Worm (Caenorhabditis elegans) whole organism, L1 larva: Measurements from ENCODE around the gene F41C3.2.

ENCODE experiments used
- C16A3.4 ChIP-seq: fragments of 150-350 bp; optimal IDR thresholded peaks from 2 replicates; lab custom pipeline; 2014; ENCODE audit warnings: missing biosample characterization, missing genetic modification characterization
- F16B12.6 ChIP-seq: fragments of 150-350 bp; optimal IDR thresholded peaks from 2 replicates; lab custom pipeline; 2014; ENCODE audit warnings: missing biosample characterization, missing genetic modification characterization
- alr-1 ChIP-seq: fragments of 200-800 bp; sonication (Bioruptor generic); optimal IDR thresholded peaks from 2 replicates; lab custom pipeline; 2018; ENCODE audit warnings: borderline replicate concordance, mild to moderate bottlenecking, missing genetic modification characterization, missing compliant biosample characterization
- aly-2 ChIP-seq: fragments of 150-350 bp; optimal IDR thresholded peaks from 2 replicates; lab custom pipeline; 2014; ENCODE audit warnings: missing biosample characterization, missing genetic modification characterization
- blmp-1 ChIP-seq: fragments of 150-350 bp; optimal IDR thresholded peaks from 2 replicates; lab custom pipeline; 2014; ENCODE audit warnings: missing biosample characterization, missing genetic modification characterization
- ceh-82 ChIP-seq, 3 experiments: fragments of 150-350 bp in 1 of 3; sonication (generic microtip) in 2 of 3; optimal IDR thresholded peaks; 2 replicates each; lab custom pipeline; 2014 to 2017; ENCODE audit warnings: missing biosample characterization in 3 of 3, missing genetic modification characterization in 3 of 3
- ces-1 ChIP-seq: fragments of 150-350 bp; optimal IDR thresholded peaks from 2 replicates; lab custom pipeline; 2014; ENCODE audit warnings: missing biosample characterization, missing genetic modification reagents, missing genetic modification characterization
- dsc-1 ChIP-seq: sonication (generic microtip); optimal IDR thresholded peaks from 2 replicates; lab custom pipeline; 2016; ENCODE audit warnings: mild to moderate bottlenecking, missing genetic modification characterization, missing compliant biosample characterization
- efl-1 ChIP-seq, 4 experiments: fragments of 150-350 bp; optimal IDR thresholded peaks in 3 of 4; peaks in 1 of 4; 1 replicate in 1 of 4; 2 replicates in 3 of 4; lab custom pipeline; 2014; ENCODE audit warnings: missing biosample characterization in 2 of 4, missing genetic modification characterization in 2 of 4, missing genetic modification reagents in 2 of 4
- efl-3 ChIP-seq: fragments of 200-800 bp; sonication (Bioruptor generic); optimal IDR thresholded peaks from 2 replicates; lab custom pipeline; 2018; ENCODE audit warnings: mild to moderate bottlenecking, missing genetic modification characterization, missing compliant biosample characterization
- elt-2 ChIP-seq: sonication (generic microtip); optimal IDR thresholded peaks from 2 replicates; lab custom pipeline; 2016; ENCODE audit warnings: missing genetic modification characterization, mild to moderate bottlenecking, inconsistent platforms, missing compliant biosample characterization, missing genetic modification reagents
- elt-3 ChIP-seq, 6 experiments: fragments of 150-350 bp in 1 of 6; sonication (generic microtip); optimal IDR thresholded peaks; 2 replicates each; lab custom pipeline; 2017 to 2018; ENCODE audit warnings: missing biosample characterization in 6 of 6, missing genetic modification characterization in 6 of 6, inconsistent platforms in 1 of 6
- fkh-10 ChIP-seq: sonication (generic microtip); optimal IDR thresholded peaks from 2 replicates; lab custom pipeline; 2017; ENCODE audit warnings: missing biosample characterization, missing genetic modification reagents, missing genetic modification characterization
- hlh-17 ChIP-seq: fragments of 200-800 bp; sonication (Bioruptor generic); optimal IDR thresholded peaks from 2 replicates; lab custom pipeline; 2018; ENCODE audit warnings: missing genetic modification characterization, mild to moderate bottlenecking, missing compliant biosample characterization, moderate library complexity, borderline replicate concordance
- hpl-2 ChIP-seq: fragments of 150-350 bp; optimal IDR thresholded peaks from 2 replicates; lab custom pipeline; 2014; ENCODE audit warnings: missing biosample characterization, missing genetic modification reagents, missing genetic modification characterization
- irx-1 ChIP-seq: sonication (generic microtip); optimal IDR thresholded peaks from 2 replicates; lab custom pipeline; 2016; ENCODE audit warnings: missing genetic modification characterization, missing compliant biosample characterization
- isw-1 ChIP-seq: fragments of 200-800 bp; sonication (Bioruptor generic); IDR thresholded peaks from 2 replicates; pipeline ENCODE4 v1.3.6; 2022; ENCODE audit warnings: missing genetic modification characterization, missing compliant biosample characterization
- lin-14 ChIP-seq: fragments of 200-800 bp; sonication (Bioruptor generic); optimal IDR thresholded peaks from 2 replicates; lab custom pipeline; 2018; ENCODE audit warnings: mild to moderate bottlenecking, missing genetic modification characterization, moderate library complexity, missing compliant biosample characterization
- lir-3 ChIP-seq: sonication (generic microtip); optimal IDR thresholded peaks from 2 replicates; lab custom pipeline; 2016; ENCODE audit warnings: mild to moderate bottlenecking, missing genetic modification characterization, moderate library complexity, missing compliant biosample characterization; ENCODE audit not compliant: poor library complexity
- lsy-2 ChIP-seq, 2 experiments: fragments of 150-350 bp; optimal IDR thresholded peaks; 2 replicates each; lab custom pipeline; 2014; ENCODE audit warnings: missing biosample characterization in 2 of 2, missing genetic modification characterization in 2 of 2
- nhr-11 ChIP-seq: fragments of 150-350 bp; optimal IDR thresholded peaks from 2 replicates; lab custom pipeline; 2014; ENCODE audit warnings: missing biosample characterization, missing genetic modification characterization
- nhr-12 ChIP-seq: sonication (generic microtip); optimal IDR thresholded peaks from 2 replicates; lab custom pipeline; 2017; ENCODE audit warnings: missing biosample characterization, missing genetic modification characterization
- nhr-237 ChIP-seq: fragments of 150-350 bp; optimal IDR thresholded peaks from 2 replicates; lab custom pipeline; 2014; ENCODE audit warnings: missing biosample characterization, missing genetic modification characterization
- nhr-71 ChIP-seq: sonication (generic microtip); optimal IDR thresholded peaks from 2 replicates; lab custom pipeline; 2016; ENCODE audit warnings: mild to moderate bottlenecking, missing genetic modification characterization, moderate library complexity, missing compliant biosample characterization
- nhr-76 ChIP-seq: sonication (generic microtip); optimal IDR thresholded peaks from 2 replicates; lab custom pipeline; 2017; ENCODE audit warnings: missing biosample characterization, missing genetic modification characterization
- nhr-77 ChIP-seq: fragments of 150-350 bp; optimal IDR thresholded peaks from 2 replicates; lab custom pipeline; 2014; ENCODE audit warnings: missing biosample characterization, missing genetic modification characterization
- nhr-85 ChIP-seq: sonication (generic microtip); peaks from one replicate; lab custom pipeline; 2016; ENCODE audit warnings: missing genetic modification characterization, inconsistent platforms, missing compliant biosample characterization
- nhr-90 ChIP-seq: sonication (generic microtip); optimal IDR thresholded peaks from 2 replicates; lab custom pipeline; 2016; ENCODE audit warnings: mild to moderate bottlenecking, missing genetic modification characterization, missing compliant biosample characterization; ENCODE audit not compliant: poor library complexity
- pqm-1 ChIP-seq: sonication (generic microtip); optimal IDR thresholded peaks from 3 replicates; lab custom pipeline; 2017; ENCODE audit warnings: missing biosample characterization, missing genetic modification characterization
- rnt-1 ChIP-seq: sonication (generic microtip); optimal IDR thresholded peaks from 2 replicates; lab custom pipeline; 2016; ENCODE audit warnings: mild to moderate bottlenecking, missing genetic modification characterization, moderate library complexity, missing compliant biosample characterization
- snu-23 ChIP-seq: sonication (generic microtip); optimal IDR thresholded peaks from 2 replicates; lab custom pipeline; 2016; ENCODE audit warnings: missing genetic modification characterization, missing compliant biosample characterization
- sox-4 ChIP-seq: sonication (generic microtip); optimal IDR thresholded peaks from 2 replicates; lab custom pipeline; 2016; ENCODE audit warnings: missing genetic modification characterization, missing compliant biosample characterization
- sptf-1 ChIP-seq: fragments of 150-350 bp; optimal IDR thresholded peaks from 2 replicates; lab custom pipeline; 2014; ENCODE audit warnings: missing biosample characterization, missing genetic modification characterization
- swsn-7 ChIP-seq: sonication (generic microtip); optimal IDR thresholded peaks from 2 replicates; lab custom pipeline; 2016; ENCODE audit warnings: missing genetic modification characterization, missing compliant biosample characterization
- unc-130 ChIP-seq: fragments of 150-350 bp; optimal IDR thresholded peaks from 2 replicates; lab custom pipeline; 2017; ENCODE audit warnings: missing biosample characterization, missing genetic modification characterization, inconsistent platforms
- unc-98 ChIP-seq: fragments of 200-800 bp; sonication (Bioruptor generic); IDR thresholded peaks from 2 replicates; pipeline ENCODE4 v1.3.6; 2022; ENCODE audit warnings: missing genetic modification characterization, missing compliant biosample characterization
- ztf-11 ChIP-seq, 2 experiments: sonication (generic microtip); optimal IDR thresholded peaks; 2 replicates each; lab custom pipeline; 2016 to 2017; ENCODE audit warnings: missing genetic modification characterization in 2 of 2, missing biosample characterization in 1 of 2, missing compliant biosample characterization in 1 of 2
- ztf-4 ChIP-seq: fragments of 150-350 bp; optimal IDR thresholded peaks from 2 replicates; lab custom pipeline; 2014; ENCODE audit warnings: missing biosample characterization, missing genetic modification characterization

F41C3.2 gene

ce11 chrII:4728687-4729086, 21.1 kb upstream of the F41C3.2 start (continued):
- no peak for TF ChIP-seq alr-1 (tag; lab: Kevin White, UChicago)
- TF ChIP-seq nhr-90 = no peak
- TF ChIP-seq irx-1 = no peak
- TF ChIP-seq nhr-237 (tag; lab: Kevin White, UChicago) = no peak
- TF ChIP-seq snu-23 (GFP tag; lab: Kevin White, UChicago) = peak; percentile 33
- TF ChIP-seq rnt-1 (tag; lab: Kevin White, UChicago) = peak; percentile 44
- no peak for TF ChIP-seq nhr-11 (tag; lab: Kevin White, UChicago)
- TF ChIP-seq lir-3 (tag; lab: Kevin White, UChicago) = no peak
- TF ChIP-seq hpl-2 (GFP tag; lab: Kevin White, UChicago) = no peak
- peak; percentile 12 for TF ChIP-seq blmp-1 (tag; lab: Kevin White, UChicago)
- TF ChIP-seq C16A3.4 (tag; lab: Kevin White, UChicago) = no peak
- TF ChIP-seq elt-2 (tag; lab: Kevin White, UChicago) = peak; percentile 97
- TF ChIP-seq F16B12.6 (tag; lab: Kevin White, UChicago) = no peak
- no peak for TF ChIP-seq efl-3
- no peak for TF ChIP-seq isw-1 (GFP tag; lab: Robert Waterston, UW)
- TF ChIP-seq sptf-1 (tag; lab: Kevin White, UChicago) = no peak
- no peak for TF ChIP-seq ztf-11 (tag; optimal IDR thresholded peaks at IDR 0.05; lab: Kevin White, UChicago)
- no peak for TF ChIP-seq nhr-77 (tag; lab: Kevin White, UChicago)
- TF ChIP-seq, all 84 proteins: peak for 13

ce11 chrII:4729733-4730132, 20.0 kb upstream of the F41C3.2 start, which contains the start of gene F41C3.7:
Gene F41C3.7, plus strand, starts transcription at chrII:4730033.
- TF ChIP-seq hpl-2 (GFP tag; lab: Kevin White, UChicago) (no peak), dsc-1 (tag; lab: Kevin White, UChicago) (no peak), nhr-237 (tag; lab: Kevin White, UChicago) (no peak), efl-1 (optimal IDR thresholded peaks at IDR 0.05; lab: Kevin White, UChicago) (no peak), efl-1 (GFP tag; optimal IDR thresholded peaks at IDR 0.05 in 1 of 2; lab: Kevin White, UChicago) (no peak), swsn-7 (no peak), nhr-76 (tag; lab: Kevin White, UChicago) (no peak), elt-3 (tag; optimal IDR thresholded peaks at IDR 0.05; lab: Kevin White, UChicago) (no peak), efl-3 (no peak), ztf-4 (tag; lab: Kevin White, UChicago) (no peak), elt-2 (tag; lab: Kevin White, UChicago) (no peak), unc-98 (no peak), hlh-17 (GFP tag; lab: Kevin White, UChicago) (no peak), nhr-71 (tag; lab: Kevin White, UChicago) (no peak), fkh-10 (no peak), sox-4 (no peak), unc-130 (tag; lab: Kevin White, UChicago) (no peak)

ce11 chrII:4733848-4734247, 15.9 kb upstream of the F41C3.2 start, which contains the start of gene F41C3.11:
Gene F41C3.11, minus strand, starts transcription at chrII:4733948.
- TF ChIP-seq aly-2 (tag; lab: Kevin White, UChicago) (no peak), ces-1 (GFP tag; lab: Kevin White, UChicago) (no peak), blmp-1 (tag; lab: Kevin White, UChicago) (peak; percentile 25), snu-23 (GFP tag; lab: Kevin White, UChicago) (no peak), nhr-12 (tag; lab: Kevin White, UChicago) (no peak)

ce11 chrII:4734477-4734876, 15.3 kb upstream of the F41C3.2 start:
- TF ChIP-seq lsy-2 (tag; optimal IDR thresholded peaks at IDR 0.05; lab: Kevin White, UChicago) (peak in 1 of 2 experiments; percentile 11), ceh-82 (tag; optimal IDR thresholded peaks at IDR 0.05; lab: Kevin White, UChicago) (no peak), blmp-1 (tag; lab: Kevin White, UChicago) (peak; percentile 100), pqm-1 (tag; lab: Kevin White, UChicago) (no peak), nhr-85 (tag; lab: Kevin White, UChicago) (peak; percentile 54), lin-14 (GFP tag; lab: Kevin White, UChicago) (peak; percentile 65)
- TF ChIP-seq, all 84 proteins: peak for 4
